Fruit fly (Drosophila melanogaster) whole organism, embryonic: Measurements from ENCODE around the gene dmGlut.
"Not testable (repeated sequence)": the region's sequence is repeated elsewhere in the genome, so short reads cannot be mapped to it uniquely, and the experiment has no call there.

Source experiments
- C15 ChIP-seq: fragments of 200-800 bp; sonication (Bioruptor generic); IDR thresholded peaks from 3 replicates; pipeline ENCODE4 v1.3.6; 2022; ENCODE audit warnings: missing biosample characterization, missing genetic modification characterization
- CG10654 ChIP-seq: fragments of 200-800 bp; sonication (Bioruptor generic); optimal IDR thresholded peaks from 2 replicates; lab custom pipeline; 2016; ENCODE audit warnings: missing biosample characterization, missing genetic modification characterization
- CG10979 ChIP-seq: fragments of 200-800 bp; sonication (Bioruptor generic); optimal IDR thresholded peaks from 2 replicates; lab custom pipeline; 2018; ENCODE audit warnings: missing biosample characterization, mild to moderate bottlenecking, missing genetic modification characterization, moderate library complexity
- CG13123 ChIP-seq: fragments of 200-800 bp; sonication (Bioruptor generic); optimal IDR thresholded peaks from 2 replicates; lab custom pipeline; 2016; ENCODE audit warnings: missing biosample characterization, missing genetic modification characterization
- CG16779 ChIP-seq: fragments of 200-800 bp; sonication (Bioruptor generic); IDR thresholded peaks from 2 replicates; pipeline ENCODE4 v1.3.6; 2022; ENCODE audit warnings: missing biosample characterization, missing genetic modification characterization
- CG4404 ChIP-seq: fragments of 200-800 bp; sonication (Bioruptor generic); IDR thresholded peaks from 2 replicates; pipeline ENCODE4 v1.3.6; 2022; ENCODE audit warnings: missing biosample characterization, missing genetic modification characterization
- CG7745 ChIP-seq: fragments of 200-800 bp; sonication (Bioruptor generic); optimal IDR thresholded peaks from 2 replicates; lab custom pipeline; 2018; ENCODE audit warnings: missing biosample characterization, mild to moderate bottlenecking, missing genetic modification characterization, moderate library complexity
- ERR ChIP-seq: fragments of 200-800 bp; sonication (Bioruptor generic); optimal IDR thresholded peaks from 2 replicates; lab custom pipeline; 2016; ENCODE audit warnings: missing biosample characterization, missing genetic modification characterization
- Poxn ChIP-seq: fragments of 200-800 bp; sonication (Bioruptor generic); IDR thresholded peaks from 2 replicates; pipeline ENCODE4 v1.3.6; 2022; ENCODE audit warnings: missing biosample characterization, missing genetic modification characterization
- TFAM ChIP-seq: fragments of 200-800 bp; sonication (Bioruptor generic); optimal IDR thresholded peaks from 2 replicates; lab custom pipeline; 2017; ENCODE audit warnings: missing biosample characterization, missing genetic modification characterization, inconsistent platforms
- insv ChIP-seq, 2 experiments: fragments of 200-800 bp; sonication (Bioruptor generic); optimal IDR thresholded peaks; 3 replicates each; lab custom pipeline; 2016 to 2018; ENCODE audit warnings: missing biosample characterization in 2 of 2, missing genetic modification characterization in 2 of 2
- wdn ChIP-seq: fragments of 200-800 bp; sonication (Bioruptor generic); IDR thresholded peaks from 2 replicates; pipeline ENCODE4 v1.3.6; 2022; ENCODE audit warnings: missing biosample characterization, missing genetic modification characterization

DNA sequence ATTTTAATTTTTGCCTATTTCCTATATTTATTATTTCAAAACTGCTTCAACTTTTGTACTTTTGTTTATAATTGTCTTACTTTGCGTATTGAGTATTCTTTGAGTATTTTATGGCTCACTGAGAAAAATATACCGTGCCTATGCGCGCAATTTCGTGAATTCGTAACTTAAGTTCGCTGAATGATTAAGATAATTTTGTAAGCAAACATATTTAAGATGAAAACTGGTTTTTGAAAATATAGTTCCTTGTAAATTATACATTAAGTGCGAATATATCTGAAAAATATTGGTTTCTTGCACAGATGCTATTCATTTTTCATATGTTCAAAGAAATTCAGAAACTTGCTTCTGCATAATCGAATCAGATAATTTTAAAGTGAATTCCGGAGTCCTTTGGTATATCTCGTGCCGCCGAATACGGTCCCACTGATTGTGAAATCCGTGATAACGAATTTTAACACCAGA lies 28.0 kb upstream of the dmGlut start, which contains the start of the genes CG18787 and Nfs1:
- not testable (repeated sequence) for TF ChIP-seq CG16779; CG13123; ERR (GFP tag; lab: Kevin White, UChicago); CG10654 (GFP tag; lab: Kevin White, UChicago); CG10979 (tag; lab: Kevin White, UChicago); CG7745 (tag; lab: Kevin White, UChicago); CG4404; TFAM; insv (GFP tag; optimal IDR thresholded peaks at IDR 0.05; lab: Kevin White, UChicago); C15 (GFP tag; lab: Robert Waterston, UW); wdn (GFP tag; lab: Robert Waterston, UW); Poxn (GFP tag; lab: Robert Waterston, UW)
